Comparison of ENCODE assay signal across 2 worm cellular contexts in the genomic region with DNA sequence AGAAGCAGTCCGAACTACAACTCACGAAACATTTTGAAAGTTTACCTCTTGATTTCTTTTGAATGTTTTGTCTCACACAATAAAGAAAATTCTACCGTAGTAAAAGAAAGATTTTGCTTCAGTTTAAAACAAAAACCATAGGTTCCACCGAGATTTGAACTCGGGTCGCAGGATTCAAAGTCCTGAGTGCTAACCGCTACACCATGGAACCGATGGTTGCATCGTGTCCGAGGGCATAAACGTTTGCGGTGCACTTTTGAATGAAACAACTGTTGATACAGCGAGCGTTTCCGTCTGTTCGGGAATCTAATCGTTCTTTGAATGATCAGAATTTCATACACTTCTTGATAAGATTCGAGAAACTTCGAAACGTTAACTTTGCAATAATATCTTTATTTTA.
TF ChIP-seq lines count a peak whose summit lies in the region.

No protein-coding gene starts in this region.

TF ChIP-seq in whole organism, L1 larva, 84 proteins besides CTCF, POLR2A, EP300 and RAD21 (continued from another document):
- no peak for TF ChIP-seq egl-13 (tag; optimal IDR thresholded peaks at IDR 0.05; lab: Kevin White, UChicago)
- no peak for TF ChIP-seq fkh-8 (tag; optimal IDR thresholded peaks at IDR 0.05; lab: Kevin White, UChicago)
- TF ChIP-seq hpl-2 (GFP tag; optimal IDR thresholded peaks at IDR 0.05; lab: Kevin White, UChicago), result peak; percentile 2
- TF ChIP-seq hlh-17 (GFP tag; optimal IDR thresholded peaks at IDR 0.05; lab: Kevin White, UChicago; ENCODE audit: borderline replicate concordance), result no peak
- peak; percentile 8 for TF ChIP-seq skn-1 (tag; optimal IDR thresholded peaks at IDR 0.05; lab: Kevin White, UChicago)
- TF ChIP-seq ztf-11 (tag; optimal IDR thresholded peaks at IDR 0.05; lab: Kevin White, UChicago), result no peak
- peak; percentile 76 for TF ChIP-seq rnt-1 (tag; optimal IDR thresholded peaks at IDR 0.05; lab: Kevin White, UChicago)
- no peak for TF ChIP-seq efl-3 (GFP tag; optimal IDR thresholded peaks at IDR 0.05; lab: Kevin White, UChicago)
- TF ChIP-seq ceh-88 (GFP tag; IDR thresholded peaks at IDR 0.05; lab: Robert Waterston, UW), result no peak
- TF ChIP-seq ces-1 (GFP tag; optimal IDR thresholded peaks at IDR 0.05; lab: Kevin White, UChicago), result no peak
- peak; percentile 32 to 53 for TF ChIP-seq efl-1 (optimal IDR thresholded peaks at IDR 0.05; lab: Kevin White, UChicago)
- TF ChIP-seq efl-1 (GFP tag; optimal IDR thresholded peaks at IDR 0.05 in 1 of 2; lab: Kevin White, UChicago), result peak in 1 of 2 experiments; percentile 0
- no peak for TF ChIP-seq pag-3 (tag; optimal IDR thresholded peaks at IDR 0.05; lab: Kevin White, UChicago; ENCODE audit: borderline replicate concordance, insufficient read depth)
- TF ChIP-seq ceh-82 (tag; optimal IDR thresholded peaks at IDR 0.05; lab: Kevin White, UChicago), result peak in 1 of 3 experiments; percentile 27
- TF ChIP-seq ceh-63 (GFP tag; optimal IDR thresholded peaks at IDR 0.05; lab: Kevin White, UChicago), result no peak
- TF ChIP-seq dsc-1 (tag; optimal IDR thresholded peaks at IDR 0.05; lab: Kevin White, UChicago), result no peak
- TF ChIP-seq nhr-19 (GFP tag; conservative IDR thresholded peaks at IDR 0.05; lab: Robert Waterston, UW), result peak; percentile 97
- no peak for TF ChIP-seq alr-1 (tag; optimal IDR thresholded peaks at IDR 0.05; lab: Kevin White, UChicago; ENCODE audit: borderline replicate concordance)
- TF ChIP-seq lir-3 (tag; optimal IDR thresholded peaks at IDR 0.05; lab: Kevin White, UChicago; ENCODE audit: poor library complexity), result peak; percentile 53
- peak; percentile 27 to 56 for TF ChIP-seq lsy-2 (tag; optimal IDR thresholded peaks at IDR 0.05; lab: Kevin White, UChicago)
- TF ChIP-seq nhr-84 (tag; optimal IDR thresholded peaks at IDR 0.05; lab: Kevin White, UChicago), result no peak
- peak; percentile 48 for TF ChIP-seq tbx-2 (tag; optimal IDR thresholded peaks at IDR 0.05; lab: Kevin White, UChicago)
- TF ChIP-seq unc-86 (tag; optimal IDR thresholded peaks at IDR 0.05; lab: Kevin White, UChicago), result no peak
- no peak for TF ChIP-seq mef-2 (tag; optimal IDR thresholded peaks at IDR 0.05; lab: Kevin White, UChicago)

TF ChIP-seq in whole organism, young adult, 124 proteins besides CTCF, POLR2A, EP300 and RAD21 (continued from another document):
- TF ChIP-seq madf-10 (tag; optimal IDR thresholded peaks at IDR 0.05; lab: Kevin White, UChicago) (peak; percentile 54), zfh-2 (GFP tag; conservative IDR thresholded peaks at IDR 0.05; lab: Robert Waterston, UW) (no peak), aptf-3 (GFP tag; IDR thresholded peaks at IDR 0.05; lab: Robert Waterston, UW) (0 out of 2 replicates have a peak, but pooled peaks have one; percentile 42), sea-2 (GFP tag; IDR thresholded peaks at IDR 0.05; lab: Robert Waterston, UW) (no peak), nhr-27 (tag; optimal IDR thresholded peaks at IDR 0.05; lab: Kevin White, UChicago) (no peak), ztf-25 (GFP tag; IDR thresholded peaks at IDR 0.05; lab: Robert Waterston, UW) (no peak), F57C9.4 (tag; optimal IDR thresholded peaks at IDR 0.05; lab: Kevin White, UChicago) (no peak), sdz-38 (tag; optimal IDR thresholded peaks at IDR 0.05; lab: Kevin White, UChicago) (no peak), atf-7 (tag; optimal IDR thresholded peaks at IDR 0.05; lab: Kevin White, UChicago) (peak; percentile 68), mxl-1 (tag; optimal IDR thresholded peaks at IDR 0.05; lab: Kevin White, UChicago) (peak; percentile 25), F33H1.4 (GFP tag; IDR thresholded peaks at IDR 0.05; lab: Robert Waterston, UW) (peak; percentile 47), let-526 (GFP tag; IDR thresholded peaks at IDR 0.05; lab: Robert Waterston, UW) (0 out of 2 replicates have a peak, but pooled peaks have one; percentile 46), B0035.1 (tag; optimal IDR thresholded peaks at IDR 0.05; lab: Kevin White, UChicago) (no peak), egl-18 (GFP tag; IDR thresholded peaks at IDR 0.05; lab: Robert Waterston, UW) (no peak), tbx-9 (tag; optimal IDR thresholded peaks at IDR 0.05; lab: Kevin White, UChicago; ENCODE audit: borderline replicate concordance) (no peak), cebp-2 (GFP tag; IDR thresholded peaks at IDR 0.05; lab: Robert Waterston, UW) (no peak)
